Worm (Caenorhabditis elegans) whole organism, L1 larva: Measurements from ENCODE around the gene F33A8.4.
A peak's percentile ranks its signal among the peaks of the same experiment; 100 is the strongest.

Experiments used
- aly-2 ChIP-seq: fragments of 150-350 bp; optimal IDR thresholded peaks from 2 replicates; lab custom pipeline; 2014; ENCODE audit warnings: missing biosample characterization, missing genetic modification characterization
- efl-1 ChIP-seq, 4 experiments: fragments of 150-350 bp; optimal IDR thresholded peaks in 3 of 4; peaks in 1 of 4; 1 replicate in 1 of 4; 2 replicates in 3 of 4; lab custom pipeline; 2014; ENCODE audit warnings: missing biosample characterization in 2 of 4, missing genetic modification characterization in 2 of 4, missing genetic modification reagents in 2 of 4
- elt-3 ChIP-seq, 6 experiments: fragments of 150-350 bp in 1 of 6; sonication (generic microtip); optimal IDR thresholded peaks; 2 replicates each; lab custom pipeline; 2017 to 2018; ENCODE audit warnings: missing biosample characterization in 6 of 6, missing genetic modification characterization in 6 of 6, inconsistent platforms in 1 of 6
- hlh-4 ChIP-seq: sonication (generic microtip); optimal IDR thresholded peaks from 2 replicates; lab custom pipeline; 2016; ENCODE audit warnings: mild to moderate bottlenecking, missing genetic modification characterization, missing compliant biosample characterization
- hpl-2 ChIP-seq: fragments of 150-350 bp; optimal IDR thresholded peaks from 2 replicates; lab custom pipeline; 2014; ENCODE audit warnings: missing biosample characterization, missing genetic modification reagents, missing genetic modification characterization
- lin-35 ChIP-seq, 2 experiments: fragments of 150-350 bp; optimal IDR thresholded peaks; 2 replicates each; lab custom pipeline; 2014; ENCODE audit warnings: missing biosample characterization in 2 of 2, missing genetic modification characterization in 2 of 2, missing genetic modification reagents in 2 of 2
- lsy-2 ChIP-seq, 2 experiments: fragments of 150-350 bp; optimal IDR thresholded peaks; 2 replicates each; lab custom pipeline; 2014; ENCODE audit warnings: missing biosample characterization in 2 of 2, missing genetic modification characterization in 2 of 2
- nhr-77 ChIP-seq: fragments of 150-350 bp; optimal IDR thresholded peaks from 2 replicates; lab custom pipeline; 2014; ENCODE audit warnings: missing biosample characterization, missing genetic modification characterization
- skn-1 ChIP-seq: fragments of 150-350 bp; optimal IDR thresholded peaks from 2 replicates; lab custom pipeline; 2014; ENCODE audit warnings: missing biosample characterization, missing genetic modification characterization
- unc-130 ChIP-seq: fragments of 150-350 bp; optimal IDR thresholded peaks from 2 replicates; lab custom pipeline; 2017; ENCODE audit warnings: missing biosample characterization, missing genetic modification characterization, inconsistent platforms
- unc-62 ChIP-seq: fragments of 150-350 bp; optimal IDR thresholded peaks from 2 replicates; lab custom pipeline; 2014; ENCODE audit warnings: missing biosample characterization, missing genetic modification reagents, missing genetic modification characterization
- zag-1 ChIP-seq: fragments of 150-350 bp; optimal IDR thresholded peaks from 2 replicates; lab custom pipeline; 2014; ENCODE audit warnings: missing biosample characterization, missing genetic modification characterization
- ztf-4 ChIP-seq: fragments of 150-350 bp; optimal IDR thresholded peaks from 2 replicates; lab custom pipeline; 2014; ENCODE audit warnings: missing biosample characterization, missing genetic modification characterization

DNA sequence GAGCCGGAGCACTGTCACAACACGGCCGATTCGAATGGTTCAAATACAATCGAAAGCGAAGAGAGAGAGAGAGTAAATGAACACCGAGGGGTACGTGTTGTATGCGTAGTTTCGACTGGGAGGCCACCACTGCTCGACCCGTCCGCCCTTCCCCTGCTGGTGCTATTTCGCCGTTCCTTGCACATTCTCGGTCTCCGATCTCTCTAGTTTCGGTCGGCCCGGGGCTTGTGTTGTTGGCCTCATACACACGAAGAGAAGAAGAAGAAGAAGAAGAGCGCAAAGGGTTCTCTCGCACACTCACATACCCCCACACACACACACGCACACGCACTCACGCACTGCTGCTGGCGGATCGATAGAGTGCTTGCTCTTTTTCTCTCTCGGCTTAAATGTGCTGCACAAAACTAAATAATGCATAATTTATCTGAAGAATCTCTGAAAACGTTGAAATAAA is 5.9 kb downstream of the F33A8.4 start:
- TF ChIP-seq unc-130 (tag; lab: Kevin White, UChicago) (peak; percentile 45), hpl-2 (GFP tag; lab: Kevin White, UChicago) (peak; percentile 6), efl-1 (optimal IDR thresholded peaks at IDR 0.05; lab: Kevin White, UChicago) (peak; percentile 57 to 60), efl-1 (GFP tag; optimal IDR thresholded peaks at IDR 0.05 in 1 of 2; lab: Kevin White, UChicago) (peak; percentile 35 to 94), lin-35 (GFP tag; optimal IDR thresholded peaks at IDR 0.05; lab: Kevin White, UChicago) (peak; percentile 62 to 66), unc-62 (GFP tag; lab: Kevin White, UChicago) (no peak), hlh-4 (tag; lab: Kevin White, UChicago) (no peak), aly-2 (tag; lab: Kevin White, UChicago) (no peak), zag-1 (tag; lab: Kevin White, UChicago) (no peak), nhr-77 (tag; lab: Kevin White, UChicago) (peak; percentile 52), skn-1 (peak; percentile 46), lsy-2 (tag; optimal IDR thresholded peaks at IDR 0.05; lab: Kevin White, UChicago) (peak; percentile 59 to 77), ztf-4 (no peak), elt-3 (tag; optimal IDR thresholded peaks at IDR 0.05; lab: Kevin White, UChicago) (no peak)
